Fruit fly (Drosophila melanogaster) whole organism, prepupa: Measurements from ENCODE around the gene CG31551.
A peak's percentile ranks its signal among the peaks of the same experiment; 100 is the strongest.

ENCODE experiments used
- CG10631 ChIP-seq: fragments of 200-800 bp; sonication (Bioruptor generic); optimal IDR thresholded peaks from 2 replicates; lab custom pipeline; 2016; ENCODE audit warnings: missing biosample characterization, missing genetic modification characterization
- CG10669 ChIP-seq: fragments of 200-800 bp; sonication (Bioruptor generic); optimal IDR thresholded peaks from 3 replicates; lab custom pipeline; 2018; ENCODE audit warnings: missing biosample characterization, mild to moderate bottlenecking, missing genetic modification characterization, moderate library complexity
- CG11294 ChIP-seq: fragments of 200-800 bp; sonication (Bioruptor generic); IDR thresholded peaks from 2 replicates; pipeline ENCODE4 v1.3.6; 2022; ENCODE audit warnings: missing biosample characterization, missing genetic modification characterization
- CG11762 ChIP-seq: fragments of 200-800 bp; sonication (Bioruptor generic); optimal IDR thresholded peaks from 3 replicates; lab custom pipeline; 2016; ENCODE audit warnings: missing biosample characterization, missing genetic modification characterization; ENCODE audit not compliant: insufficient read depth
- CG11902 ChIP-seq: fragments of 200-800 bp; sonication (Bioruptor generic); optimal IDR thresholded peaks from 3 replicates; lab custom pipeline; 2016; ENCODE audit warnings: missing biosample characterization, missing genetic modification characterization
- CG1621 ChIP-seq: fragments of 200-800 bp; sonication (Bioruptor generic); optimal IDR thresholded peaks from 3 replicates; lab custom pipeline; 2018; ENCODE audit warnings: missing biosample characterization, mild to moderate bottlenecking, missing genetic modification characterization
- CG3032 ChIP-seq: fragments of 200-800 bp; optimal IDR thresholded peaks from 2 replicates; lab custom pipeline; 2019; ENCODE audit warnings: missing biosample characterization, mild to moderate bottlenecking, missing genetic modification characterization, moderate library complexity
- CG32006 ChIP-seq: fragments of 200-800 bp; sonication (Bioruptor generic); optimal IDR thresholded peaks from 3 replicates; lab custom pipeline; 2017; ENCODE audit warnings: missing biosample characterization, mild to moderate bottlenecking, missing genetic modification characterization
- CG3919 ChIP-seq: fragments of 200-800 bp; sonication (Bioruptor generic); optimal IDR thresholded peaks from 3 replicates; lab custom pipeline; 2016; ENCODE audit warnings: missing biosample characterization, missing genetic modification characterization
- CG4318 ChIP-seq: fragments of 200-800 bp; sonication (Bioruptor generic); optimal IDR thresholded peaks from 3 replicates; lab custom pipeline; 2017; ENCODE audit warnings: missing biosample characterization, mild to moderate bottlenecking, missing genetic modification characterization
- CG6163 ChIP-seq: fragments of 200-800 bp; sonication (Bioruptor generic); IDR thresholded peaks from 3 replicates; pipeline ENCODE4 v1.3.6; 2022; ENCODE audit warnings: missing biosample characterization, missing genetic modification characterization
- CG6792 ChIP-seq: fragments of 200-800 bp; sonication (Bioruptor generic); optimal IDR thresholded peaks from 3 replicates; lab custom pipeline; 2016; ENCODE audit warnings: missing biosample characterization, missing genetic modification characterization
- CG8319 ChIP-seq: fragments of 200-800 bp; sonication (Bioruptor generic); optimal IDR thresholded peaks from 3 replicates; lab custom pipeline; 2016; ENCODE audit warnings: missing biosample characterization, missing genetic modification characterization
- CG8632 ChIP-seq: fragments of 200-800 bp; sonication (Bioruptor generic); optimal IDR thresholded peaks from 3 replicates; lab custom pipeline; 2016; ENCODE audit warnings: missing biosample characterization, missing genetic modification characterization
- Eip78C ChIP-seq: fragments of 200-800 bp; sonication (Bioruptor generic); peaks from one replicate; lab custom pipeline; 2016; ENCODE audit warnings: missing biosample characterization, missing genetic modification characterization
- Eip93F ChIP-seq: fragments of 200-800 bp; sonication (Bioruptor generic); optimal IDR thresholded peaks from 2 replicates; lab custom pipeline; 2016; ENCODE audit warnings: missing biosample characterization, mild to moderate bottlenecking, missing genetic modification characterization
- Ets21C ChIP-seq: fragments of 200-800 bp; sonication (Bioruptor generic); optimal IDR thresholded peaks from 3 replicates; lab custom pipeline; 2016; ENCODE audit warnings: missing biosample characterization, missing genetic modification characterization
- Ets96B ChIP-seq: fragments of 200-800 bp; optimal IDR thresholded peaks from 2 replicates; lab custom pipeline; 2019; ENCODE audit warnings: missing biosample characterization, mild to moderate bottlenecking, missing genetic modification characterization, moderate library complexity
- Gug ChIP-seq: fragments of 200-800 bp; sonication (Bioruptor generic); IDR thresholded peaks from 2 replicates; pipeline ENCODE4 v1.3.6; 2022; ENCODE audit warnings: missing biosample characterization, missing genetic modification characterization
- Hr38 ChIP-seq: sonication (Bioruptor generic); optimal IDR thresholded peaks from 2 replicates; lab custom pipeline; 2016; ENCODE audit warnings: missing biosample characterization, missing genetic modification characterization
- Hr39 ChIP-seq: fragments of 200-800 bp; sonication (Bioruptor generic); optimal IDR thresholded peaks from 2 replicates; lab custom pipeline; 2016; ENCODE audit warnings: missing biosample characterization, missing genetic modification characterization
- Hr4 ChIP-seq: fragments of 200-800 bp; sonication (Bioruptor generic); optimal IDR thresholded peaks from 3 replicates; lab custom pipeline; 2016; ENCODE audit warnings: missing biosample characterization, missing genetic modification characterization
- Lpt ChIP-seq: fragments of 200-800 bp; sonication (Bioruptor generic); optimal IDR thresholded peaks from 3 replicates; lab custom pipeline; 2016; ENCODE audit warnings: missing biosample characterization, missing genetic modification characterization
- Met ChIP-seq: fragments of 200-800 bp; sonication (Bioruptor generic); optimal IDR thresholded peaks from 3 replicates; lab custom pipeline; 2016; ENCODE audit warnings: missing biosample characterization, missing genetic modification characterization
- Smox ChIP-seq: fragments of 200-800 bp; sonication (Bioruptor generic); optimal IDR thresholded peaks from 3 replicates; lab custom pipeline; 2016; ENCODE audit warnings: missing biosample characterization, missing genetic modification characterization
- Sox102F ChIP-seq: fragments of 200-800 bp; sonication (Bioruptor generic); optimal IDR thresholded peaks from 2 replicates; lab custom pipeline; 2016; ENCODE audit warnings: missing biosample characterization, mild to moderate bottlenecking, missing genetic modification characterization
- Sox14 ChIP-seq: fragments of 200-800 bp; sonication (Bioruptor generic); optimal IDR thresholded peaks from 3 replicates; lab custom pipeline; 2016; ENCODE audit warnings: missing biosample characterization, missing genetic modification characterization
- acj6 ChIP-seq: fragments of 200-800 bp; sonication (Bioruptor generic); optimal IDR thresholded peaks from 3 replicates; lab custom pipeline; 2016; ENCODE audit warnings: missing biosample characterization, missing genetic modification characterization
- dsx ChIP-seq: fragments of 200-800 bp; optimal IDR thresholded peaks from 3 replicates; lab custom pipeline; 2019; ENCODE audit warnings: missing biosample characterization, mild to moderate bottlenecking, missing genetic modification characterization, moderate library complexity; ENCODE audit not compliant: poor library complexity, severe bottlenecking
- esn ChIP-seq: fragments of 200-800 bp; sonication (Bioruptor generic); optimal IDR thresholded peaks from 2 replicates; lab custom pipeline; 2016; ENCODE audit warnings: missing biosample characterization, mild to moderate bottlenecking, missing genetic modification characterization, moderate library complexity
- fd59A ChIP-seq: fragments of 200-800 bp; sonication (Bioruptor generic); optimal IDR thresholded peaks from 2 replicates; lab custom pipeline; 2017; ENCODE audit warnings: missing biosample characterization, mild to moderate bottlenecking, missing genetic modification characterization, missing genetic modification reagents
- fkh ChIP-seq: fragments of 200-800 bp; sonication (Bioruptor generic); optimal IDR thresholded peaks from 3 replicates; lab custom pipeline; 2017; ENCODE audit warnings: missing biosample characterization, mild to moderate bottlenecking, missing genetic modification characterization, moderate library complexity
- lz ChIP-seq: fragments of 200-800 bp; sonication (Bioruptor generic); optimal IDR thresholded peaks from 3 replicates; lab custom pipeline; 2016; ENCODE audit warnings: missing biosample characterization, missing genetic modification characterization
- pdm3 ChIP-seq: fragments of 200-800 bp; sonication (Bioruptor generic); optimal IDR thresholded peaks from 3 replicates; lab custom pipeline; 2016; ENCODE audit warnings: missing biosample characterization, missing genetic modification characterization
- salr ChIP-seq, 2 experiments: fragments of 200-800 bp; sonication (Bioruptor generic); optimal IDR thresholded peaks; 3 replicates each; lab custom pipeline; 2016 to 2018; ENCODE audit warnings: missing biosample characterization in 2 of 2, missing genetic modification characterization in 2 of 2, mild to moderate bottlenecking in 1 of 2
- ss ChIP-seq, 2 experiments: fragments of 200-800 bp; sonication (Bioruptor generic); optimal IDR thresholded peaks; 2 replicates in 1 of 2; 3 replicates in 1 of 2; lab custom pipeline; 2017 to 2018; ENCODE audit warnings: mild to moderate bottlenecking in 2 of 2, missing biosample characterization in 2 of 2, missing genetic modification characterization in 2 of 2, moderate library complexity in 1 of 2
- topi ChIP-seq: fragments of 200-800 bp; sonication (Bioruptor generic); optimal IDR thresholded peaks from 3 replicates; lab custom pipeline; 2016; ENCODE audit warnings: missing biosample characterization, missing genetic modification characterization
- vri ChIP-seq: fragments of 200-800 bp; sonication (Bioruptor generic); optimal IDR thresholded peaks from 3 replicates; lab custom pipeline; 2016; ENCODE audit warnings: missing biosample characterization, mild to moderate bottlenecking, missing genetic modification characterization

Gene CG31551

dm6 chr3R:5668928-5669739 is 41.5 kb downstream of the CG31551 start, which contains the start of the genes Xe7 and Atg17 (continued):
- TF ChIP-seq Smox (GFP tag; lab: Kevin White, UChicago) = peak; percentile 91
- TF ChIP-seq dsx (GFP tag; lab: Kevin White, UChicago) = peak; percentile 77
- TF ChIP-seq Lpt (GFP tag; lab: Kevin White, UChicago) = peak; percentile 83
- TF ChIP-seq lz (GFP tag; lab: Kevin White, UChicago) = peak; percentile 93
- peak; percentile 76 for TF ChIP-seq fkh (GFP tag; lab: Kevin White, UChicago)
- TF ChIP-seq CG6792 (GFP tag; lab: Kevin White, UChicago) = peak; percentile 87
- peak; percentile 73 for TF ChIP-seq vri
- peak; percentile 83 for TF ChIP-seq fd59A (GFP tag; lab: Kevin White, UChicago)
- peak; percentile 94 for TF ChIP-seq pdm3
- peak; percentile 84 for TF ChIP-seq Ets96B (tag; lab: Kevin White, UChicago)
- peak; percentile 88; the same call in 1 of the 2 replicates for TF ChIP-seq CG11294 (GFP tag; lab: Robert Waterston, UW)
- peak; percentile 94 for TF ChIP-seq Hr4 (GFP tag; lab: Kevin White, UChicago)
- peak; percentile 92 for TF ChIP-seq esn (GFP tag; lab: Kevin White, UChicago)
- TF ChIP-seq CG4318 = peak; percentile 93
- peak; percentile 87 for TF ChIP-seq Eip93F (GFP tag; lab: Kevin White, UChicago)
- TF ChIP-seq CG32006 = peak; percentile 94
- TF ChIP-seq Met (GFP tag; lab: Kevin White, UChicago) = peak; percentile 90
- TF ChIP-seq Gug (GFP tag; lab: Robert Waterston, UW) = peak; percentile 94
- TF ChIP-seq CG1621 (tag; lab: Kevin White, UChicago) = peak; percentile 78
- TF ChIP-seq Sox102F (GFP tag; lab: Kevin White, UChicago) = peak; percentile 85
- peak; percentile 94 for TF ChIP-seq CG3032 (tag; lab: Kevin White, UChicago)
- TF ChIP-seq topi (GFP tag; lab: Kevin White, UChicago) = peak; percentile 91
- TF ChIP-seq CG6163 (GFP tag; lab: Robert Waterston, UW) = peak; percentile 88
- peak; percentile 27 to 80 for TF ChIP-seq ss (GFP tag; optimal IDR thresholded peaks at IDR 0.05; lab: Kevin White, UChicago)
- peak; percentile 86 for TF ChIP-seq CG10669

dm6 chr3R:5669740-5670659 is 42.3 kb downstream of the CG31551 start:
- TF ChIP-seq CG11762 (GFP tag; lab: Kevin White, UChicago) (no peak), Eip78C (peak; percentile 13), fkh (GFP tag; lab: Kevin White, UChicago) (peak; percentile 35), dsx (GFP tag; lab: Kevin White, UChicago) (no peak)

- no peak for TF ChIP-seq salr (GFP tag; optimal IDR thresholded peaks at IDR 0.05; lab: Kevin White, UChicago)
- peak; percentile 41 for TF ChIP-seq esn (GFP tag; lab: Kevin White, UChicago)
- no peak for TF ChIP-seq acj6
- TF ChIP-seq fd59A (GFP tag; lab: Kevin White, UChicago) = no peak
- TF ChIP-seq topi (GFP tag; lab: Kevin White, UChicago) = peak; percentile 3
- TF ChIP-seq CG6163 (GFP tag; lab: Robert Waterston, UW) = peak; percentile 50; the same call in 2 of the 3 replicates
- TF ChIP-seq pdm3 = peak; percentile 11
- no peak for TF ChIP-seq Hr38 (GFP tag; lab: Kevin White, UChicago)
- peak; percentile 1 for TF ChIP-seq CG3919
- TF ChIP-seq Gug (GFP tag; lab: Robert Waterston, UW) = no peak
- no peak for TF ChIP-seq Lpt (GFP tag; lab: Kevin White, UChicago)
- no peak for TF ChIP-seq CG11902
- no peak for TF ChIP-seq Eip93F (GFP tag; lab: Kevin White, UChicago)
- TF ChIP-seq CG32006 = peak; percentile 3
- no peak for TF ChIP-seq CG11294 (GFP tag; lab: Robert Waterston, UW)
- peak; percentile 27 for TF ChIP-seq fkh (GFP tag; lab: Kevin White, UChicago)
- TF ChIP-seq CG10631 = no peak
- no peak for TF ChIP-seq CG4318
- no peak for TF ChIP-seq Sox102F (GFP tag; lab: Kevin White, UChicago)
- TF ChIP-seq CG3032 (tag; lab: Kevin White, UChicago) = no peak
- TF ChIP-seq dsx (GFP tag; lab: Kevin White, UChicago) = peak; percentile 24
- no peak for TF ChIP-seq CG8319 (GFP tag; lab: Kevin White, UChicago)
- TF ChIP-seq Met (GFP tag; lab: Kevin White, UChicago) = no peak
- peak; percentile 31 for TF ChIP-seq Ets96B (tag; lab: Kevin White, UChicago)
- TF ChIP-seq Ets21C = no peak
- TF ChIP-seq Hr39 = no peak
- no peak for TF ChIP-seq Smox (GFP tag; lab: Kevin White, UChicago)
- TF ChIP-seq Sox14 (GFP tag; lab: Kevin White, UChicago) = peak; percentile 67
- TF ChIP-seq CG8632 (GFP tag; lab: Kevin White, UChicago) = no peak
Measured at dm6 chr3R:5670660-5671264, 43.1 kb downstream of the CG31551 start.
